Fruit fly (Drosophila melanogaster) whole organism, embryonic: ENCODE results near the gene Vps13D.

Source experiments
- Atf-2 ChIP-seq: fragments of 200-800 bp; sonication (Bioruptor generic); optimal IDR thresholded peaks from 2 replicates; lab custom pipeline; 2016; ENCODE audit warnings: missing biosample characterization, missing genetic modification characterization
- CG10147 ChIP-seq: fragments of 200-800 bp; sonication (Bioruptor generic); optimal IDR thresholded peaks from 2 replicates; lab custom pipeline; 2019; ENCODE audit warnings: missing biosample characterization, mild to moderate bottlenecking, missing genetic modification characterization, moderate library complexity
- CG11560 ChIP-seq: fragments of 200-800 bp; sonication (Bioruptor generic); IDR thresholded peaks from 3 replicates; pipeline ENCODE4 v1.3.6; 2022; ENCODE audit warnings: missing biosample characterization, missing genetic modification characterization
- CG12769 ChIP-seq: fragments of 200-800 bp; sonication (Bioruptor generic); optimal IDR thresholded peaks from 2 replicates; lab custom pipeline; 2019; ENCODE audit warnings: missing biosample characterization, mild to moderate bottlenecking, missing genetic modification characterization, moderate library complexity
- CG13424 ChIP-seq: fragments of 200-800 bp; sonication (Bioruptor generic); optimal IDR thresholded peaks from 2 replicates; lab custom pipeline; 2019; ENCODE audit warnings: missing biosample characterization, mild to moderate bottlenecking, missing genetic modification characterization, moderate library complexity
- CG14860 ChIP-seq: fragments of 200-800 bp; sonication (Bioruptor generic); IDR thresholded peaks from 3 replicates; pipeline ENCODE4 v1.3.6; 2022; ENCODE audit warnings: missing biosample characterization, missing genetic modification characterization; ENCODE audit not compliant: partially characterized antibody
- CG17359 ChIP-seq: fragments of 200-800 bp; sonication (Bioruptor generic); optimal IDR thresholded peaks from 3 replicates; lab custom pipeline; 2018; ENCODE audit warnings: missing biosample characterization, mild to moderate bottlenecking, missing genetic modification characterization, moderate library complexity
- CG1792 ChIP-seq: fragments of 200-800 bp; sonication (Bioruptor generic); optimal IDR thresholded peaks from 2 replicates; lab custom pipeline; 2016; ENCODE audit warnings: missing biosample characterization, missing genetic modification characterization
- CG18764 ChIP-seq: fragments of 200-800 bp; sonication (Bioruptor generic); optimal IDR thresholded peaks from 3 replicates; lab custom pipeline; 2016; ENCODE audit warnings: missing biosample characterization, missing genetic modification characterization
- CG2116 ChIP-seq: fragments of 200-800 bp; sonication (Bioruptor generic); optimal IDR thresholded peaks from 3 replicates; lab custom pipeline; 2018; ENCODE audit warnings: missing biosample characterization, mild to moderate bottlenecking, missing genetic modification characterization
- CG2875 ChIP-seq: fragments of 200-800 bp; sonication (Bioruptor generic); optimal IDR thresholded peaks from 2 replicates; lab custom pipeline; 2017; ENCODE audit warnings: missing biosample characterization, mild to moderate bottlenecking, missing genetic modification characterization, missing genetic modification reagents
- CG3065 ChIP-seq: fragments of 200-800 bp; sonication (Bioruptor generic); optimal IDR thresholded peaks from 2 replicates; lab custom pipeline; 2016; ENCODE audit warnings: missing biosample characterization, missing genetic modification characterization
- CG33557 ChIP-seq: fragments of 200-800 bp; sonication (Bioruptor generic); optimal IDR thresholded peaks from 2 replicates; lab custom pipeline; 2019; ENCODE audit warnings: missing biosample characterization, mild to moderate bottlenecking, missing genetic modification characterization, moderate library complexity
- CG42726 ChIP-seq: fragments of 200-800 bp; sonication (Bioruptor generic); IDR thresholded peaks from 2 replicates; pipeline ENCODE4 v1.3.6; 2022; ENCODE audit warnings: missing biosample characterization, missing genetic modification characterization; ENCODE audit not compliant: partially characterized antibody
- CG4820 ChIP-seq: fragments of 200-800 bp; sonication (Bioruptor generic); optimal IDR thresholded peaks from 3 replicates; lab custom pipeline; 2016; ENCODE audit warnings: missing biosample characterization, missing genetic modification characterization
- CG7271 ChIP-seq: fragments of 200-800 bp; sonication (Bioruptor generic); optimal IDR thresholded peaks from 2 replicates; lab custom pipeline; 2018; ENCODE audit warnings: missing biosample characterization, mild to moderate bottlenecking, missing genetic modification characterization, moderate library complexity
- CG7745 ChIP-seq: fragments of 200-800 bp; sonication (Bioruptor generic); optimal IDR thresholded peaks from 2 replicates; lab custom pipeline; 2018; ENCODE audit warnings: missing biosample characterization, mild to moderate bottlenecking, missing genetic modification characterization, moderate library complexity
- CG7928 ChIP-seq: fragments of 200-800 bp; sonication (Bioruptor generic); optimal IDR thresholded peaks from 2 replicates; lab custom pipeline; 2017; ENCODE audit warnings: missing biosample characterization, mild to moderate bottlenecking, missing genetic modification characterization
- CG8359 ChIP-seq: fragments of 200-800 bp; sonication (Bioruptor generic); optimal IDR thresholded peaks from 2 replicates; lab custom pipeline; 2017; ENCODE audit warnings: missing biosample characterization, mild to moderate bottlenecking, missing genetic modification characterization, borderline replicate concordance
- CHES-1-like ChIP-seq: fragments of 200-800 bp; sonication (Bioruptor generic); optimal IDR thresholded peaks from 2 replicates; lab custom pipeline; 2016; ENCODE audit warnings: missing biosample characterization, missing genetic modification characterization
- Chrac-16 ChIP-seq: fragments of 200-800 bp; sonication (Bioruptor generic); optimal IDR thresholded peaks from 3 replicates; lab custom pipeline; 2016; ENCODE audit warnings: missing biosample characterization, missing genetic modification characterization
- Dp ChIP-seq: fragments of 200-800 bp; sonication (Bioruptor generic); optimal IDR thresholded peaks from 2 replicates; lab custom pipeline; 2018; ENCODE audit warnings: missing biosample characterization, mild to moderate bottlenecking, missing genetic modification characterization, moderate library complexity
- Gsc ChIP-seq: fragments of 200-800 bp; sonication (Bioruptor generic); IDR thresholded peaks from 2 replicates; pipeline ENCODE4 v1.3.6; 2022; ENCODE audit warnings: missing biosample characterization, missing genetic modification characterization
- HLHmδ ChIP-seq: fragments of 200-800 bp; sonication (Bioruptor generic); optimal IDR thresholded peaks from 2 replicates; lab custom pipeline; 2018; ENCODE audit warnings: missing biosample characterization, mild to moderate bottlenecking, missing genetic modification characterization, moderate library complexity
- Hr3 ChIP-seq: fragments of 200-800 bp; sonication (Bioruptor generic); optimal IDR thresholded peaks from 3 replicates; lab custom pipeline; 2016; ENCODE audit warnings: missing biosample characterization, missing genetic modification characterization
- MTF-1 ChIP-seq: fragments of 200-800 bp; sonication (Bioruptor generic); optimal IDR thresholded peaks from 2 replicates; lab custom pipeline; 2018; ENCODE audit warnings: missing biosample characterization, mild to moderate bottlenecking, missing genetic modification characterization, borderline replicate concordance
- Nf-YC ChIP-seq: fragments of 200-800 bp; optimal IDR thresholded peaks from 3 replicates; lab custom pipeline; 2019; ENCODE audit warnings: missing biosample characterization, mild to moderate bottlenecking, missing genetic modification characterization, moderate library complexity
- Rx ChIP-seq: fragments of 200-800 bp; sonication (Bioruptor generic); IDR thresholded peaks from 2 replicates; pipeline ENCODE4 v1.3.6; 2022; ENCODE audit warnings: missing biosample characterization, missing genetic modification characterization
- Tbp ChIP-seq: fragments of >200 bp; optimal IDR thresholded peaks from 2 replicates; lab custom pipeline; 2018; ENCODE audit warnings: missing biosample characterization, missing genetic modification characterization
- Vsx1 ChIP-seq: fragments of 200-800 bp; sonication (Bioruptor generic); optimal IDR thresholded peaks from 2 replicates; lab custom pipeline; 2017; ENCODE audit warnings: missing biosample characterization, mild to moderate bottlenecking, missing genetic modification characterization, missing genetic modification reagents
- chinmo ChIP-seq: fragments of 200-800 bp; sonication (Bioruptor generic); IDR thresholded peaks from 4 replicates; pipeline ENCODE4 v1.3.6; 2022; ENCODE audit warnings: missing biosample characterization, missing genetic modification characterization; ENCODE audit not compliant: partially characterized antibody
- dmrt11E ChIP-seq: fragments of 200-800 bp; sonication (Bioruptor generic); optimal IDR thresholded peaks from 3 replicates; lab custom pipeline; 2018; ENCODE audit warnings: missing biosample characterization, mild to moderate bottlenecking, missing genetic modification characterization, moderate library complexity
- esg ChIP-seq: fragments of 200-800 bp; sonication (Bioruptor generic); conservative IDR thresholded peaks from 2 replicates; pipeline ENCODE4 v1.3.6; 2022; ENCODE audit warnings: missing biosample characterization, missing genetic modification characterization
- gem ChIP-seq: fragments of 200-800 bp; sonication (Bioruptor generic); optimal IDR thresholded peaks from 2 replicates; lab custom pipeline; 2019; ENCODE audit warnings: missing biosample characterization, mild to moderate bottlenecking, missing genetic modification characterization, moderate library complexity
- grn ChIP-seq: fragments of 200-800 bp; sonication (Bioruptor generic); optimal IDR thresholded peaks from 3 replicates; lab custom pipeline; 2017; ENCODE audit warnings: missing biosample characterization, missing genetic modification characterization
- h ChIP-seq: fragments of >200 bp; optimal IDR thresholded peaks from 2 replicates; lab custom pipeline; 2017
- inv ChIP-seq: fragments of 200-800 bp; sonication (Bioruptor generic); IDR thresholded peaks from 2 replicates; pipeline ENCODE4 v1.3.6; 2022; ENCODE audit warnings: missing biosample characterization, missing genetic modification characterization; ENCODE audit not compliant: partially characterized antibody
- jing ChIP-seq: fragments of 200-800 bp; sonication (Bioruptor generic); optimal IDR thresholded peaks from 2 replicates; lab custom pipeline; 2018; ENCODE audit warnings: missing biosample characterization, mild to moderate bottlenecking, missing genetic modification characterization
- lmd ChIP-seq: fragments of 200-800 bp; sonication (Bioruptor generic); IDR thresholded peaks from 2 replicates; pipeline ENCODE4 v1.3.6; 2022; ENCODE audit warnings: missing biosample characterization, missing genetic modification characterization
- maf-S ChIP-seq: fragments of 200-800 bp; sonication (Bioruptor generic); optimal IDR thresholded peaks from 2 replicates; lab custom pipeline; 2016; ENCODE audit warnings: missing biosample characterization, missing genetic modification characterization
- nau ChIP-seq: fragments of 200-800 bp; sonication (Bioruptor generic); optimal IDR thresholded peaks from 3 replicates; lab custom pipeline; 2017; ENCODE audit warnings: missing biosample characterization, mild to moderate bottlenecking, missing genetic modification characterization, missing genetic modification reagents
- onecut ChIP-seq: fragments of 200-800 bp; sonication (Bioruptor generic); IDR thresholded peaks from 2 replicates; pipeline ENCODE4 v1.3.6; 2022; ENCODE audit warnings: missing biosample characterization, missing genetic modification characterization
- org-1 ChIP-seq: fragments of 200-800 bp; sonication (Bioruptor generic); optimal IDR thresholded peaks from 2 replicates; lab custom pipeline; 2017; ENCODE audit warnings: missing biosample characterization, missing genetic modification characterization
- psq ChIP-seq: fragments of 200-800 bp; sonication (Bioruptor generic); optimal IDR thresholded peaks from 2 replicates; lab custom pipeline; 2017; ENCODE audit warnings: missing biosample characterization, missing genetic modification characterization
- ro ChIP-seq: fragments of 200-800 bp; sonication (Bioruptor generic); IDR thresholded peaks from 2 replicates; pipeline ENCODE4 v1.3.6; 2022; ENCODE audit warnings: missing biosample characterization, missing genetic modification characterization
- sd ChIP-seq: fragments of 200-800 bp; sonication (Bioruptor generic); optimal IDR thresholded peaks from 3 replicates; lab custom pipeline; 2018; ENCODE audit warnings: missing biosample characterization, mild to moderate bottlenecking, missing genetic modification characterization, moderate library complexity
- sim ChIP-seq: fragments of 200-800 bp; sonication (Bioruptor generic); IDR thresholded peaks from 2 replicates; pipeline ENCODE4 v1.3.6; 2022; ENCODE audit warnings: missing biosample characterization, missing genetic modification characterization
- sima ChIP-seq: fragments of 200-800 bp; sonication (Bioruptor generic); optimal IDR thresholded peaks from 2 replicates; lab custom pipeline; 2016; ENCODE audit warnings: missing biosample characterization, missing genetic modification characterization
- sisA ChIP-seq: fragments of 200-800 bp; sonication (Bioruptor generic); IDR thresholded peaks from 2 replicates; pipeline ENCODE4 v1.3.6; 2022; ENCODE audit warnings: missing biosample characterization, missing genetic modification characterization
- tx ChIP-seq: fragments of 200-800 bp; sonication (Bioruptor generic); optimal IDR thresholded peaks from 2 replicates; lab custom pipeline; 2016; ENCODE audit warnings: missing biosample characterization, missing genetic modification characterization

Gene Vps13D

dm6 chr3L:12813907-12814306, 59.1 kb downstream of the Vps13D start, which contains the start of the genes Sf3a2 and CG42588 (continued):
- TF ChIP-seq Nf-YC (tag; lab: Kevin White, UChicago) (no peak), sisA (GFP tag; lab: Robert Waterston, UW) (peak; percentile 63), CG2116 (peak; percentile 83), HLHmδ (no peak), Rx (GFP tag; lab: Robert Waterston, UW) (no peak), Atf-2 (GFP tag; lab: Kevin White, UChicago) (no peak), esg (GFP tag; lab: Robert Waterston, UW) (peak; percentile 31), Gsc (GFP tag; lab: Robert Waterston, UW) (no peak), MTF-1 (no peak), CG8359 (no peak), sd (tag; lab: Kevin White, UChicago) (no peak), nau (GFP tag; lab: Kevin White, UChicago) (no peak), CG4820 (GFP tag; lab: Kevin White, UChicago) (no peak), jing (no peak), onecut (GFP tag; lab: Robert Waterston, UW) (no peak), maf-S (GFP tag; lab: Kevin White, UChicago) (no peak), Dp (peak; percentile 22), CG7928 (GFP tag; lab: Kevin White, UChicago) (no peak), sima (no peak), dmrt11E (tag; lab: Kevin White, UChicago) (peak; percentile 71), grn (no peak), CG7745 (tag; lab: Kevin White, UChicago) (no peak), Chrac-16 (peak; percentile 73), CG3065 (no peak), CG1792 (GFP tag; lab: Kevin White, UChicago) (peak; percentile 17), Hr3 (GFP tag; lab: Kevin White, UChicago) (peak; percentile 67), chinmo (GFP tag; lab: Robert Waterston, UW) (0 out of 4 replicates have a peak, but pooled peaks have one; percentile 7), CG12769 (tag; lab: Kevin White, UChicago) (no peak), gem (tag; lab: Kevin White, UChicago) (peak; percentile 72), CG13424 (tag; lab: Kevin White, UChicago) (peak; percentile 78), Vsx1 (GFP tag; lab: Kevin White, UChicago) (no peak), ro (GFP tag; lab: Robert Waterston, UW) (no peak), psq (peak; percentile 58), Tbp (GFP tag; lab: Kevin White, UChicago) (no peak), inv (GFP tag; lab: Robert Waterston, UW) (peak; percentile 80), CG2875 (GFP tag; lab: Kevin White, UChicago) (no peak), CG10147 (GFP tag; lab: Kevin White, UChicago) (no peak), CG11560 (tag; lab: Robert Waterston, UW) (no peak), CHES-1-like (GFP tag; lab: Kevin White, UChicago) (no peak), org-1 (no peak), CG42726 (GFP tag; lab: Robert Waterston, UW) (peak; percentile 39; the same call in 1 of the 2 replicates), lmd (GFP tag; lab: Robert Waterston, UW) (no peak; the same call in 1 of the 2 replicates), tx (GFP tag; lab: Kevin White, UChicago) (peak; percentile 10), h (no peak), sim (GFP tag; lab: Robert Waterston, UW) (no peak), CG18764 (GFP tag; lab: Kevin White, UChicago) (peak; percentile 39), CG14860 (GFP tag; lab: Robert Waterston, UW) (peak; percentile 62; the same call in 1 of the 3 replicates), CG17359 (tag; lab: Kevin White, UChicago) (peak; percentile 48), CG33557 (GFP tag; lab: Kevin White, UChicago) (peak; percentile 52), CG7271 (no peak)
- TF ChIP-seq, all 482 proteins: peak for 229
